Worm (Caenorhabditis elegans) whole organism, L2 larva: Measurements from ENCODE around the gene F02D10.3.

ENCODE experiments used
- C34F6.9 ChIP-seq: fragments of 150-350 bp; optimal IDR thresholded peaks from 2 replicates; lab custom pipeline; 2014; ENCODE audit warnings: missing biosample characterization, missing genetic modification characterization
- F13H6.1 ChIP-seq: sonication (generic microtip); optimal IDR thresholded peaks from 2 replicates; lab custom pipeline; 2016; ENCODE audit warnings: missing genetic modification characterization, missing compliant biosample characterization
- R02D3.7 ChIP-seq: fragments of 150-350 bp; optimal IDR thresholded peaks from 2 replicates; lab custom pipeline; 2014; ENCODE audit warnings: missing biosample characterization, missing genetic modification characterization
- Y55F3AM.14 ChIP-seq: fragments of 200-800 bp; sonication (Bioruptor generic); optimal IDR thresholded peaks from 2 replicates; lab custom pipeline; 2018; ENCODE audit warnings: mild to moderate bottlenecking, missing genetic modification characterization, missing compliant biosample characterization
- ZK546.5 ChIP-seq: sonication (generic microtip); optimal IDR thresholded peaks from 2 replicates; lab custom pipeline; 2017; ENCODE audit warnings: missing biosample characterization, missing genetic modification characterization
- alr-1 ChIP-seq: fragments of 150-350 bp; optimal IDR thresholded peaks from 2 replicates; lab custom pipeline; 2014; ENCODE audit warnings: missing biosample characterization, missing genetic modification characterization
- aly-2 ChIP-seq: fragments of 150-350 bp; optimal IDR thresholded peaks from 2 replicates; lab custom pipeline; 2014; ENCODE audit warnings: missing biosample characterization, missing genetic modification characterization
- ama-1 ChIP-seq: fragments of 150-350 bp; optimal IDR thresholded peaks from 2 replicates; lab custom pipeline; 2018; ENCODE audit warnings: inconsistent platforms
- blmp-1 ChIP-seq: sonication (generic microtip); optimal IDR thresholded peaks from 2 replicates; lab custom pipeline; 2017; ENCODE audit warnings: missing genetic modification characterization, mild to moderate bottlenecking, missing compliant biosample characterization, antibody characterized with exemption, moderate library complexity; ENCODE audit not compliant: insufficient read depth
- ceh-16 ChIP-seq: fragments of 150-350 bp; optimal IDR thresholded peaks from 2 replicates; lab custom pipeline; 2014; ENCODE audit warnings: missing biosample characterization, missing genetic modification characterization
- ceh-82 ChIP-seq: fragments of 150-350 bp; optimal IDR thresholded peaks from 2 replicates; lab custom pipeline; 2014; ENCODE audit warnings: missing biosample characterization, missing genetic modification characterization
- crh-2 ChIP-seq: sonication (generic microtip); optimal IDR thresholded peaks from 2 replicates; lab custom pipeline; 2017; ENCODE audit warnings: missing biosample characterization, missing genetic modification characterization
- dmd-4 ChIP-seq: sonication (generic microtip); optimal IDR thresholded peaks from 2 replicates; lab custom pipeline; 2017; ENCODE audit warnings: missing biosample characterization, missing genetic modification characterization
- egl-27 ChIP-seq: sonication (generic microtip); optimal IDR thresholded peaks from 3 replicates; lab custom pipeline; 2017; ENCODE audit warnings: missing biosample characterization, missing genetic modification reagents, missing genetic modification characterization
- elt-1 ChIP-seq: fragments of 150-350 bp; optimal IDR thresholded peaks from 2 replicates; lab custom pipeline; 2014; ENCODE audit warnings: missing biosample characterization, missing genetic modification characterization
- elt-3 ChIP-seq: sonication (generic microtip); optimal IDR thresholded peaks from 2 replicates; lab custom pipeline; 2017; ENCODE audit warnings: missing biosample characterization, missing genetic modification characterization
- fos-1 ChIP-seq: fragments of 150-350 bp; optimal IDR thresholded peaks from 2 replicates; lab custom pipeline; 2014; ENCODE audit warnings: missing biosample characterization, missing genetic modification characterization
- gmeb-1 ChIP-seq: fragments of 150-350 bp; optimal IDR thresholded peaks from 2 replicates; lab custom pipeline; 2014; ENCODE audit warnings: missing biosample characterization, missing genetic modification characterization
- lin-11 ChIP-seq: fragments of 150-350 bp; sonication (generic microtip); optimal IDR thresholded peaks from 2 replicates; lab custom pipeline; 2014; ENCODE audit warnings: missing biosample characterization, missing genetic modification characterization, inconsistent platforms, mixed read lengths
- lin-13 ChIP-seq: fragments of 150-350 bp; optimal IDR thresholded peaks from 2 replicates; lab custom pipeline; 2014; ENCODE audit warnings: missing biosample characterization, missing genetic modification reagents, missing genetic modification characterization
- lin-39 ChIP-seq: fragments of 150-350 bp; optimal IDR thresholded peaks from 2 replicates; lab custom pipeline; 2014; ENCODE audit warnings: missing biosample characterization, missing genetic modification reagents, missing genetic modification characterization
- lsy-2 ChIP-seq, 2 experiments: fragments of 150-350 bp in 1 of 2; sonication (generic microtip) in 1 of 2; optimal IDR thresholded peaks; 2 replicates each; lab custom pipeline; 2014 to 2017; ENCODE audit warnings: missing biosample characterization in 2 of 2, missing genetic modification characterization in 2 of 2
- mab-5 ChIP-seq: fragments of 150-350 bp; optimal IDR thresholded peaks from 2 replicates; lab custom pipeline; 2014; ENCODE audit warnings: missing biosample characterization, missing genetic modification characterization
- mbf-1 ChIP-seq: sonication (generic microtip); optimal IDR thresholded peaks from 2 replicates; lab custom pipeline; 2017; ENCODE audit warnings: missing biosample characterization, missing genetic modification characterization
- mdl-1 ChIP-seq, 2 experiments: fragments of 150-350 bp in 1 of 2; sonication (generic microtip) in 1 of 2; optimal IDR thresholded peaks; 2 replicates each; lab custom pipeline; 2017; ENCODE audit warnings: missing biosample characterization in 2 of 2, missing genetic modification characterization in 2 of 2
- nhr-10 ChIP-seq: sonication (generic microtip); optimal IDR thresholded peaks from 2 replicates; lab custom pipeline; 2017; ENCODE audit warnings: missing biosample characterization, missing genetic modification characterization
- nhr-11 ChIP-seq: fragments of 150-350 bp; optimal IDR thresholded peaks from 2 replicates; lab custom pipeline; 2014; ENCODE audit warnings: missing biosample characterization, missing genetic modification characterization
- nhr-12 ChIP-seq: fragments of 150-350 bp; optimal IDR thresholded peaks from 2 replicates; lab custom pipeline; 2014; ENCODE audit warnings: missing biosample characterization, missing genetic modification characterization
- nhr-129 ChIP-seq: fragments of 150-350 bp; optimal IDR thresholded peaks from 2 replicates; lab custom pipeline; 2014; ENCODE audit warnings: missing biosample characterization, missing genetic modification characterization
- nhr-21 ChIP-seq: fragments of 150-350 bp; optimal IDR thresholded peaks from 2 replicates; lab custom pipeline; 2014; ENCODE audit warnings: missing biosample characterization, missing genetic modification characterization
- nhr-23 ChIP-seq: fragments of 150-350 bp; optimal IDR thresholded peaks from 2 replicates; lab custom pipeline; 2014; ENCODE audit warnings: missing biosample characterization, missing genetic modification reagents, missing genetic modification characterization
- nhr-237 ChIP-seq: fragments of 150-350 bp; optimal IDR thresholded peaks from 2 replicates; lab custom pipeline; 2014; ENCODE audit warnings: missing biosample characterization, missing genetic modification characterization
- nhr-25 ChIP-seq: fragments of 150-350 bp; sonication (generic microtip); optimal IDR thresholded peaks from 3 replicates; lab custom pipeline; 2014; ENCODE audit warnings: missing biosample characterization, missing genetic modification characterization
- nhr-6 ChIP-seq: fragments of 150-350 bp; optimal IDR thresholded peaks from 2 replicates; lab custom pipeline; 2014; ENCODE audit warnings: missing biosample characterization, missing genetic modification characterization
- nhr-77 ChIP-seq: fragments of 150-350 bp; optimal IDR thresholded peaks from 2 replicates; lab custom pipeline; 2014; ENCODE audit warnings: missing biosample characterization, missing genetic modification characterization
- peb-1 ChIP-seq: fragments of 150-350 bp; optimal IDR thresholded peaks from 2 replicates; lab custom pipeline; 2014; ENCODE audit warnings: missing biosample characterization, missing genetic modification characterization
- sem-4 ChIP-seq: fragments of 150-350 bp; optimal IDR thresholded peaks from 2 replicates; lab custom pipeline; 2014; ENCODE audit warnings: missing biosample characterization, missing genetic modification reagents, missing genetic modification characterization
- skn-1 ChIP-seq: sonication (generic microtip); optimal IDR thresholded peaks from 2 replicates; lab custom pipeline; 2017; ENCODE audit warnings: missing biosample characterization, missing genetic modification characterization
- sma-3 ChIP-seq: sonication (generic microtip); optimal IDR thresholded peaks from 2 replicates; lab custom pipeline; 2016; ENCODE audit warnings: missing genetic modification reagents, missing genetic modification characterization, missing compliant biosample characterization
- sma-9 ChIP-seq, 2 experiments: fragments of 150-350 bp in 1 of 2; sonication (generic microtip) in 1 of 2; optimal IDR thresholded peaks; 2 replicates each; lab custom pipeline; 2014 to 2016; ENCODE audit warnings: missing genetic modification characterization in 2 of 2, mild to moderate bottlenecking in 1 of 2, missing biosample characterization in 1 of 2, missing compliant biosample characterization in 1 of 2, missing genetic modification reagents in 1 of 2, moderate library complexity in 1 of 2
- snpc-4 ChIP-seq: fragments of 150-350 bp; optimal IDR thresholded peaks from 2 replicates; lab custom pipeline; 2014; ENCODE audit warnings: missing biosample characterization, missing genetic modification characterization
- unc-39 ChIP-seq: fragments of 150-350 bp; optimal IDR thresholded peaks from 2 replicates; lab custom pipeline; 2014; ENCODE audit warnings: missing biosample characterization, missing genetic modification characterization
- unc-55 ChIP-seq: fragments of 150-350 bp; sonication (generic microtip); optimal IDR thresholded peaks from 3 replicates; lab custom pipeline; 2014; ENCODE audit warnings: missing biosample characterization, missing genetic modification reagents, missing genetic modification characterization
- unc-62 ChIP-seq: fragments of 150-350 bp; optimal IDR thresholded peaks from 2 replicates; lab custom pipeline; 2014; ENCODE audit warnings: missing biosample characterization, missing genetic modification reagents, missing genetic modification characterization
- zag-1 ChIP-seq: fragments of 150-350 bp; optimal IDR thresholded peaks from 2 replicates; lab custom pipeline; 2014; ENCODE audit warnings: missing biosample characterization, missing genetic modification characterization
- ztf-1 ChIP-seq: fragments of 200-800 bp; sonication (Bioruptor generic); conservative IDR thresholded peaks from 2 replicates; pipeline ENCODE4 v1.3.6; 2022; ENCODE audit warnings: missing genetic modification characterization, missing compliant biosample characterization
- ztf-11 ChIP-seq: sonication (generic microtip); optimal IDR thresholded peaks from 2 replicates; lab custom pipeline; 2017; ENCODE audit warnings: missing biosample characterization, missing genetic modification characterization
- ztf-4 ChIP-seq: fragments of 150-350 bp; optimal IDR thresholded peaks from 2 replicates; lab custom pipeline; 2014; ENCODE audit warnings: missing biosample characterization, missing genetic modification characterization

F02D10.3 gene

ce11 chrX:13419884-13420339 lies 42.5 kb downstream of the F02D10.3 start, which contains the start of gene C29F7.3:
Gene C29F7.3 (minus strand): TSS chrX:13419934.
- TF ChIP-seq sem-4 (tag; lab: Kevin White, UChicago) (no peak), ztf-11 (tag; lab: Kevin White, UChicago) (no peak), unc-39 (no peak), elt-3 (tag; lab: Kevin White, UChicago) (no peak), R02D3.7 (tag; lab: Kevin White, UChicago) (no peak), lsy-2 (tag; optimal IDR thresholded peaks at IDR 0.05; lab: Kevin White, UChicago) (no peak), unc-55 (GFP tag; lab: Kevin White, UChicago) (no peak), mdl-1 (tag; optimal IDR thresholded peaks at IDR 0.05; lab: Kevin White, UChicago) (no peak), nhr-10 (tag; lab: Kevin White, UChicago) (no peak), sma-9 (GFP tag; optimal IDR thresholded peaks at IDR 0.05; lab: Kevin White, UChicago) (peak; percentile 68), sma-9 (tag; optimal IDR thresholded peaks at IDR 0.05; lab: Kevin White, UChicago) (no peak), ceh-82 (tag; lab: Kevin White, UChicago) (no peak), nhr-77 (tag; lab: Kevin White, UChicago) (no peak), blmp-1 (tag; lab: Kevin White, UChicago) (peak; percentile 87), mbf-1 (no peak), F13H6.1 (tag; lab: Kevin White, UChicago) (peak; percentile 23), snpc-4 (tag; lab: Kevin White, UChicago) (no peak), skn-1 (no peak), gmeb-1 (tag; lab: Kevin White, UChicago) (no peak), nhr-23 (no peak), ceh-16 (no peak), ztf-4 (tag; lab: Kevin White, UChicago) (no peak), nhr-21 (tag; lab: Kevin White, UChicago) (no peak), ztf-1 (GFP tag; lab: Robert Waterston, UW) (no peak), nhr-11 (tag; lab: Kevin White, UChicago) (no peak), Y55F3AM.14 (GFP tag; lab: Kevin White, UChicago) (no peak), lin-39 (tag; lab: Kevin White, UChicago) (no peak), crh-2 (tag; lab: Kevin White, UChicago) (peak; percentile 26), C34F6.9 (tag; lab: Kevin White, UChicago) (peak; percentile 19), lin-11 (tag; lab: Kevin White, UChicago) (no peak), fos-1 (tag; lab: Kevin White, UChicago) (peak; percentile 36), elt-1 (tag; lab: Kevin White, UChicago) (no peak), aly-2 (tag; lab: Kevin White, UChicago) (no peak), mab-5 (no peak), nhr-6 (tag; lab: Kevin White, UChicago) (no peak), dmd-4 (tag; lab: Kevin White, UChicago) (no peak), sma-3 (GFP tag; lab: Kevin White, UChicago) (peak; percentile 43), unc-62 (GFP tag; lab: Kevin White, UChicago) (no peak), ama-1 (lab: Kevin White, UChicago) (no peak), zag-1 (tag; lab: Kevin White, UChicago) (no peak), peb-1 (tag; lab: Kevin White, UChicago) (no peak), nhr-129 (tag; lab: Kevin White, UChicago) (peak; percentile 55), lin-13 (GFP tag; lab: Kevin White, UChicago) (no peak), nhr-25 (tag; lab: Kevin White, UChicago) (peak; percentile 68), egl-27 (no peak), alr-1 (no peak), nhr-237 (tag; lab: Kevin White, UChicago) (no peak), nhr-12 (tag; lab: Kevin White, UChicago) (no peak), ZK546.5 (tag; lab: Kevin White, UChicago) (no peak)
